Fruit fly (Drosophila melanogaster) whole organism, wandering third instar larva: ENCODE measurements around the gene SecCl.
A peak's percentile ranks its signal among the peaks of the same experiment; 100 is the strongest.

Experiments
- Abd-B ChIP-seq: fragments of >200 bp; optimal IDR thresholded peaks from 2 replicates; lab custom pipeline; 2017; ENCODE audit warnings: missing biosample characterization, missing genetic modification characterization
- CG32264 ChIP-seq: fragments of 200-800 bp; sonication (Bioruptor generic); optimal IDR thresholded peaks from 2 replicates; lab custom pipeline; 2016; ENCODE audit warnings: missing biosample characterization, missing genetic modification characterization
- CG9705 ChIP-seq: fragments of 200-800 bp; sonication (Bioruptor generic); optimal IDR thresholded peaks from 2 replicates; lab custom pipeline; 2018; ENCODE audit warnings: missing biosample characterization, mild to moderate bottlenecking, missing genetic modification characterization
- CrebA ChIP-seq: fragments of 200-800 bp; sonication (Bioruptor generic); optimal IDR thresholded peaks from 2 replicates; lab custom pipeline; 2016; ENCODE audit warnings: missing biosample characterization, mild to moderate bottlenecking, missing genetic modification characterization, borderline replicate concordance
- Dfd ChIP-seq: fragments of >200 bp; optimal IDR thresholded peaks from 2 replicates; lab custom pipeline; 2017; ENCODE audit warnings: missing biosample characterization, missing genetic modification characterization
- Dif ChIP-seq: fragments of 200-275, 200-300 bp; sonication (Bioruptor generic); optimal IDR thresholded peaks from 2 replicates; lab custom pipeline; 2018; ENCODE audit warnings: missing biosample characterization, missing genetic modification characterization; ENCODE audit not compliant: partially characterized antibody
- GATAd ChIP-seq: sonication (Bioruptor generic); optimal IDR thresholded peaks from 2 replicates; lab custom pipeline; 2016; ENCODE audit warnings: missing biosample characterization, missing genetic modification characterization
- HLH106 ChIP-seq: fragments of 200-800 bp; optimal IDR thresholded peaks from 3 replicates; lab custom pipeline; 2019; ENCODE audit warnings: missing biosample characterization, mild to moderate bottlenecking, missing genetic modification characterization, moderate library complexity
- Hnf4 ChIP-seq: fragments of 200-800 bp; sonication (Bioruptor generic); optimal IDR thresholded peaks from 2 replicates; lab custom pipeline; 2016; ENCODE audit warnings: missing biosample characterization, mild to moderate bottlenecking, missing genetic modification characterization
- Hr78 ChIP-seq: fragments of >200 bp; optimal IDR thresholded peaks from 2 replicates; lab custom pipeline; 2017; ENCODE audit warnings: missing biosample characterization, missing genetic modification characterization
- Hr83 ChIP-seq: fragments of 200-300 bp; sonication (Bioruptor generic); optimal IDR thresholded peaks from 2 replicates; lab custom pipeline; 2016; ENCODE audit warnings: missing biosample characterization, mild to moderate bottlenecking, missing genetic modification characterization, moderate library complexity; ENCODE audit not compliant: poor library complexity, severe bottlenecking
- Jra ChIP-seq: sonication (Bioruptor generic); optimal IDR thresholded peaks from 2 replicates; lab custom pipeline; 2016; ENCODE audit warnings: missing biosample characterization, missing genetic modification characterization
- Mio ChIP-seq: sonication (Bioruptor generic); optimal IDR thresholded peaks from 2 replicates; lab custom pipeline; 2016; ENCODE audit warnings: missing biosample characterization, missing genetic modification characterization
- Myc ChIP-seq: fragments of >200 bp; optimal IDR thresholded peaks from 2 replicates; lab custom pipeline; 2017
- N ChIP-seq: fragments of >200 bp; optimal IDR thresholded peaks from 2 replicates; lab custom pipeline; 2018; ENCODE audit warnings: missing biosample characterization, missing external identifiers, missing genetic modification characterization
- OdsH ChIP-seq: fragments of 200-800 bp; sonication (Bioruptor generic); optimal IDR thresholded peaks from 2 replicates; lab custom pipeline; 2016; ENCODE audit warnings: missing biosample characterization, mild to moderate bottlenecking, missing genetic modification characterization
- Rel ChIP-seq, 2 experiments: fragments of 200-800 bp; sonication (Bioruptor generic) in 1 of 2; optimal IDR thresholded peaks; 2 replicates in 1 of 2; 3 replicates in 1 of 2; lab custom pipeline; 2016 to 2019; ENCODE audit warnings: mild to moderate bottlenecking in 2 of 2, missing biosample characterization in 2 of 2, missing genetic modification characterization in 2 of 2, moderate library complexity in 1 of 2
- Sp1 ChIP-seq: fragments of 200-800 bp; sonication (Bioruptor generic); optimal IDR thresholded peaks from 3 replicates; lab custom pipeline; 2019; ENCODE audit warnings: missing biosample characterization, mild to moderate bottlenecking, missing genetic modification characterization, moderate library complexity
- Vsx2 ChIP-seq: fragments of 200-300, 225-300 bp; sonication (Bioruptor generic); optimal IDR thresholded peaks from 2 replicates; lab custom pipeline; 2018; ENCODE audit warnings: missing biosample characterization, missing genetic modification characterization; ENCODE audit not compliant: partially characterized antibody
- br ChIP-seq: fragments of 200-800 bp; sonication (Bioruptor generic); optimal IDR thresholded peaks from 2 replicates; lab custom pipeline; 2016; ENCODE audit warnings: missing biosample characterization, missing genetic modification characterization
- brk ChIP-seq: fragments of 200-800 bp; sonication (Bioruptor generic); optimal IDR thresholded peaks from 2 replicates; lab custom pipeline; 2016; ENCODE audit warnings: missing biosample characterization, mild to moderate bottlenecking, missing genetic modification characterization
- dl ChIP-seq, 2 experiments: fragments of 175-275, 200-275 bp in 1 of 2; fragments of 200-275 bp in 1 of 2; sonication (Bioruptor generic); optimal IDR thresholded peaks; lab custom pipeline; 2018; ENCODE audit warnings: mild to moderate bottlenecking in 2 of 2, missing biosample characterization in 2 of 2, missing genetic modification characterization in 2 of 2, moderate library complexity in 2 of 2; ENCODE audit not compliant: partially characterized antibody in 2 of 2, insufficient read depth in 1 of 2
- dmrt93B ChIP-seq: fragments of 200-800 bp; sonication (Bioruptor generic); optimal IDR thresholded peaks from 2 replicates; lab custom pipeline; 2018; ENCODE audit warnings: missing biosample characterization, mild to moderate bottlenecking, missing genetic modification characterization
- dsf ChIP-seq: sonication (Bioruptor generic); optimal IDR thresholded peaks from 2 replicates; lab custom pipeline; 2016; ENCODE audit warnings: missing biosample characterization, missing genetic modification characterization, borderline replicate concordance
- ey ChIP-seq: fragments of 200-800 bp; sonication (Bioruptor generic); optimal IDR thresholded peaks from 2 replicates; lab custom pipeline; 2016; ENCODE audit warnings: missing biosample characterization, missing genetic modification characterization
- foxo ChIP-seq, 2 experiments: fragments of 200-800 bp; sonication (Bioruptor generic); optimal IDR thresholded peaks; 2 replicates in 1 of 2; 3 replicates in 1 of 2; lab custom pipeline; 2016 to 2017; ENCODE audit warnings: missing biosample characterization in 2 of 2, missing genetic modification characterization in 2 of 2
- fru ChIP-seq: fragments of 200-800 bp; sonication (Bioruptor generic); optimal IDR thresholded peaks from 3 replicates; lab custom pipeline; 2016; ENCODE audit warnings: missing biosample characterization, mild to moderate bottlenecking, missing genetic modification characterization
- h ChIP-seq: fragments of 200-800 bp; sonication (Bioruptor generic); optimal IDR thresholded peaks from 3 replicates; lab custom pipeline; 2016; ENCODE audit warnings: missing biosample characterization, mild to moderate bottlenecking, missing genetic modification characterization
- jim ChIP-seq: fragments of 175-275, 200-325 bp; sonication (Bioruptor generic); optimal IDR thresholded peaks from 2 replicates; lab custom pipeline; 2016; ENCODE audit warnings: missing biosample characterization, mild to moderate bottlenecking, missing genetic modification characterization
- lola ChIP-seq: fragments of >200 bp; optimal IDR thresholded peaks from 2 replicates; lab custom pipeline; 2017; ENCODE audit warnings: missing biosample characterization, missing genetic modification characterization
- pan ChIP-seq: fragments of >200 bp; optimal IDR thresholded peaks from 2 replicates; lab custom pipeline; 2017
- psq ChIP-seq: fragments of 200-800 bp; sonication (Bioruptor generic); optimal IDR thresholded peaks from 3 replicates; lab custom pipeline; 2017; ENCODE audit warnings: missing biosample characterization, mild to moderate bottlenecking, missing genetic modification characterization, moderate library complexity
- rgr ChIP-seq: fragments of 200-800 bp; sonication (Bioruptor generic); optimal IDR thresholded peaks from 3 replicates; lab custom pipeline; 2016; ENCODE audit warnings: missing biosample characterization, mild to moderate bottlenecking, missing genetic modification characterization
- sage ChIP-seq: fragments of 200-800 bp; sonication (Bioruptor generic); optimal IDR thresholded peaks from 2 replicates; lab custom pipeline; 2016; ENCODE audit warnings: missing biosample characterization, mild to moderate bottlenecking, missing genetic modification characterization
- sv ChIP-seq: fragments of 200-800 bp; sonication (Bioruptor generic); optimal IDR thresholded peaks from 3 replicates; lab custom pipeline; 2016; ENCODE audit warnings: missing biosample characterization, missing genetic modification characterization
- tai ChIP-seq: sonication (Bioruptor generic); optimal IDR thresholded peaks from 2 replicates; lab custom pipeline; 2016; ENCODE audit warnings: missing biosample characterization, missing genetic modification characterization
- usp ChIP-seq: fragments of >200 bp; optimal IDR thresholded peaks from 2 replicates; lab custom pipeline; 2017; ENCODE audit warnings: missing biosample characterization, missing genetic modification characterization
- woc ChIP-seq: sonication (Bioruptor generic); optimal IDR thresholded peaks from 2 replicates; lab custom pipeline; 2016; ENCODE audit warnings: missing biosample characterization, mild to moderate bottlenecking, missing genetic modification characterization

Gene SecCl

dm6 chr3L:17502235-17502634 is 32.3 kb downstream of the SecCl start:
- no peak for TF ChIP-seq sv (GFP tag; lab: Kevin White, UChicago)
- peak; percentile 62 for TF ChIP-seq Rel (GFP tag; optimal IDR thresholded peaks at IDR 0.05; lab: Kevin White, UChicago)
- no peak for TF ChIP-seq Rel (tag; optimal IDR thresholded peaks at IDR 0.05; lab: Kevin White, UChicago)
- no peak for TF ChIP-seq Myc
- TF ChIP-seq dl (GFP tag; optimal IDR thresholded peaks at IDR 0.05; lab: Kevin White, UChicago; ENCODE audit: insufficient read depth in 1 of 2, partially characterized antibody in 2 of 2): no peak
- peak; percentile 78 for TF ChIP-seq HLH106
- no peak for TF ChIP-seq Abd-B (GFP tag; lab: Kevin White, UChicago)
- TF ChIP-seq OdsH (GFP tag; lab: Kevin White, UChicago): peak; percentile 78
- peak; percentile 79 for TF ChIP-seq ey (GFP tag; lab: Kevin White, UChicago)
- no peak for TF ChIP-seq Hr78 (GFP tag; lab: Kevin White, UChicago)
- no peak for TF ChIP-seq Dif (GFP tag; lab: Kevin White, UChicago)
- no peak for TF ChIP-seq GATAd (GFP tag; lab: Kevin White, UChicago)
- peak; percentile 20 to 82 for TF ChIP-seq foxo (GFP tag; optimal IDR thresholded peaks at IDR 0.05; lab: Kevin White, UChicago)
- peak; percentile 49 for TF ChIP-seq sage (GFP tag; lab: Kevin White, UChicago)
- peak; percentile 81 for TF ChIP-seq woc
- peak; percentile 85 for TF ChIP-seq h
- no peak for TF ChIP-seq Vsx2 (GFP tag; lab: Kevin White, UChicago)
- no peak for TF ChIP-seq brk (GFP tag; lab: Kevin White, UChicago)
- peak; percentile 81 for TF ChIP-seq rgr
- peak; percentile 74 for TF ChIP-seq Sp1 (GFP tag; lab: Kevin White, UChicago)
- TF ChIP-seq CrebA (GFP tag; lab: Kevin White, UChicago): no peak
- TF ChIP-seq Jra (GFP tag; lab: Kevin White, UChicago): peak; percentile 43
- TF ChIP-seq CG9705: no peak
- no peak for TF ChIP-seq dsf (GFP tag; lab: Kevin White, UChicago)
- TF ChIP-seq Hnf4: peak; percentile 62
- no peak for TF ChIP-seq lola (GFP tag; lab: Kevin White, UChicago)
- TF ChIP-seq fru (GFP tag; lab: Kevin White, UChicago): peak; percentile 85
- no peak for TF ChIP-seq jim
- no peak for TF ChIP-seq N (GFP tag; lab: Kevin White, UChicago)
- TF ChIP-seq Mio (GFP tag; lab: Kevin White, UChicago): no peak
- TF ChIP-seq dmrt93B (GFP tag; lab: Kevin White, UChicago): peak; percentile 26
- TF ChIP-seq pan (lab: Kevin White, UChicago): no peak
- no peak for TF ChIP-seq Dfd (GFP tag; lab: Kevin White, UChicago)
- TF ChIP-seq Hr83 (GFP tag; lab: Kevin White, UChicago): peak; percentile 33
- TF ChIP-seq usp (GFP tag; lab: Kevin White, UChicago): no peak
- TF ChIP-seq psq (GFP tag; lab: Kevin White, UChicago): peak; percentile 70
- peak; percentile 82 for TF ChIP-seq br (GFP tag; lab: Kevin White, UChicago)
- TF ChIP-seq CG32264 (GFP tag; lab: Kevin White, UChicago): peak; percentile 65
- TF ChIP-seq tai: peak; percentile 51

- no peak for TF ChIP-seq Abd-B (GFP tag; lab: Kevin White, UChicago)
- TF ChIP-seq fru (GFP tag; lab: Kevin White, UChicago): no peak
- no peak for TF ChIP-seq tai
- TF ChIP-seq Myc: no peak
- TF ChIP-seq Jra (GFP tag; lab: Kevin White, UChicago): no peak
- no peak for TF ChIP-seq Sp1 (GFP tag; lab: Kevin White, UChicago)
- TF ChIP-seq Hr78 (GFP tag; lab: Kevin White, UChicago): no peak
- no peak for TF ChIP-seq CG32264 (GFP tag; lab: Kevin White, UChicago)
- TF ChIP-seq dmrt93B (GFP tag; lab: Kevin White, UChicago): no peak
- no peak for TF ChIP-seq dsf (GFP tag; lab: Kevin White, UChicago)
- TF ChIP-seq Dif (GFP tag; lab: Kevin White, UChicago): no peak
- no peak for TF ChIP-seq Hr83 (GFP tag; lab: Kevin White, UChicago)
Observed at dm6 chr3L:17504538-17504937, 34.6 kb downstream of the SecCl start.
